Fruit fly (Drosophila melanogaster): ENCODE measurements around the gene Dph4.

The Dph4 gene

DNA sequence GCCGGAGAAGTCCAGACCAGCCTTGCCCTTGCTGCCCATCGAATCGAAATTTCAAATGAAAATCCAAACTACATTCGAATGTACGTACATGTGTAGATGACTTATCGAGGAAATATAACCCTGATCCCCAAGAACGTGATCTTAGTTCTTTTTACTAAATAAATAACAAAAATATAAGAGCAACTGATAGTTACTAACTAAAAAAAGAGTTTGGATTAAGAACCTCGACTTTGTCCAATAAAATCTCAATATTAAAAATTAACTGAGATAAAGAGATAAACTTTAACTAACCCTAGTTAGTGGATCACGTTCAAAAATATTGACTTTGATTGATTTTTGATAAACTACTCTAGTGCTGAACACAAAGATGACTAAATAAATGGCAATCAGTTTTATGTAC lies 11.6 kb upstream of the Dph4 start, which contains the start of gene CG31546:
CG31546 (minus strand) TSS at position 101 of the 400 bp plus-strand sequence.
- TF ChIP-seq fu2 (GFP tag; optimal IDR thresholded peaks at IDR 0.05) (no peak), Hr3 (GFP tag; optimal IDR thresholded peaks at IDR 0.05) (no peak), CG32767 (GFP tag; IDR thresholded peaks at IDR 0.05) (no peak), CG30020 (tag; optimal IDR thresholded peaks at IDR 0.05) (no peak), sc (optimal IDR thresholded peaks at IDR 0.05) (no peak), sc (GFP tag; optimal IDR thresholded peaks at IDR 0.05) (no peak), CG16813 (GFP tag; IDR thresholded peaks at IDR 0.05; ENCODE audit: partially characterized antibody) (no peak), crol (GFP tag; IDR thresholded peaks at IDR 0.05) (no peak), CG11560 (tag; IDR thresholded peaks at IDR 0.05) (no peak), pfk (GFP tag; optimal IDR thresholded peaks at IDR 0.05) (no peak), her (GFP tag; optimal IDR thresholded peaks at IDR 0.05) (no peak), E2f1 (GFP tag; IDR thresholded peaks at IDR 0.05) (no peak), Lhr (GFP tag; optimal IDR thresholded peaks at IDR 0.05) (no peak), CG33557 (GFP tag; optimal IDR thresholded peaks at IDR 0.05) (no peak), CG9727 (GFP tag; optimal IDR thresholded peaks at IDR 0.05) (no peak), H2.0 (GFP tag; IDR thresholded peaks at IDR 0.05) (no peak), prd (optimal IDR thresholded peaks at IDR 0.05) (no peak), prd (GFP tag; IDR thresholded peaks at IDR 0.05) (no peak)

DNA sequence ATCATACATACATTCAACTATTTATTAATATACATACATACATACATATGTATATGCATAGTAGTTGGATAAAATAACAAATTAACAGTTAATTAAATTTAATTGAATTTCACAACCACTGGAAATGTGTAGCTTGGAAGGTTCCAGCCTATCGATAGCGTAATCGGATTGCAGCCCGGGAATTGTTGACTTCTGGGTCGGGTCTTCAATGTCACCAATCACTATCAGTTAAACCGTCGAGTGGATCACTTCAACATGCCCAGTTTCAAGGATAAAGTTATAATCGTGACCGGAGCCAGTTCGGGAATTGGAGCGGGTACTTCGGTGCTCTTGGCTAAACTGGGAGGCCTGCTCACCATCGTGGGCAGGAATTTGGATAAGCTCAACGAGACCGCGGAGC lies 9.5 kb upstream of the Dph4 start, which contains the start of gene CG12171:
CG12171 (plus strand) TSS at position 191 of the 400 bp plus-strand sequence.
- TF ChIP-seq sug (tag; optimal IDR thresholded peaks at IDR 0.05) (peak; percentile 16), Bgb (GFP tag; IDR thresholded peaks at IDR 0.05; ENCODE audit: partially characterized antibody) (peak; percentile 42; the same call in 1 of the 2 replicates), maf-S (GFP tag; optimal IDR thresholded peaks at IDR 0.05) (no peak), CG12391 (tag; optimal IDR thresholded peaks at IDR 0.05) (no peak), vvl (GFP tag; IDR thresholded peaks at IDR 0.05) (no peak), MBD-R2 (GFP tag; IDR thresholded peaks at IDR 0.05) (peak; percentile 52; the same call in 1 of the 2 replicates), unc-4 (GFP tag; IDR thresholded peaks at IDR 0.05; ENCODE audit: partially characterized antibody) (no peak), gsb (GFP tag; IDR thresholded peaks at IDR 0.05) (no peak), pfk (GFP tag; optimal IDR thresholded peaks at IDR 0.05) (no peak), CG4360 (GFP tag; IDR thresholded peaks at IDR 0.05) (no peak), CG8388 (GFP tag; optimal IDR thresholded peaks at IDR 0.05) (no peak), inv (GFP tag; IDR thresholded peaks at IDR 0.05; ENCODE audit: partially characterized antibody) (0 out of 2 replicates have a peak, but pooled peaks have one; percentile 18), emc (GFP tag; optimal IDR thresholded peaks at IDR 0.05) (no peak), Scr (GFP tag; IDR thresholded peaks at IDR 0.05; ENCODE audit: partially characterized antibody) (peak; percentile 43), gt (GFP tag; IDR thresholded peaks at IDR 0.05) (no peak), twi (tag; optimal IDR thresholded peaks at IDR 0.05) (no peak), CG16813 (GFP tag; IDR thresholded peaks at IDR 0.05; ENCODE audit: partially characterized antibody) (peak; percentile 39; the same call in 1 of the 3 replicates), cato (GFP tag; optimal IDR thresholded peaks at IDR 0.05; ENCODE audit: borderline replicate concordance) (no peak), ato (GFP tag; IDR thresholded peaks at IDR 0.05; ENCODE audit: partially characterized antibody) (no peak), ab (GFP tag; optimal IDR thresholded peaks at IDR 0.05) (no peak), Camta (GFP tag; optimal IDR thresholded peaks at IDR 0.05) (no peak), CG17385 (GFP tag; optimal IDR thresholded peaks at IDR 0.05) (no peak), tll (GFP tag; optimal IDR thresholded peaks at IDR 0.05) (peak in 1 of 2 experiments; percentile 23), CG12219 (GFP tag; optimal IDR thresholded peaks at IDR 0.05) (no peak), amos (GFP tag; IDR thresholded peaks at IDR 0.05; ENCODE audit: partially characterized antibody) (peak; percentile 52), Max (GFP tag; optimal IDR thresholded peaks at IDR 0.05) (no peak), CG12104 (GFP tag; optimal IDR thresholded peaks at IDR 0.05) (no peak), CG3995 (GFP tag; optimal IDR thresholded peaks at IDR 0.05) (peak; percentile 45), CG13296 (GFP tag; optimal IDR thresholded peaks at IDR 0.05) (no peak), CG10979 (tag; optimal IDR thresholded peaks at IDR 0.05) (no peak), HmgD (GFP tag; optimal IDR thresholded peaks at IDR 0.05) (no peak), ro (GFP tag; IDR thresholded peaks at IDR 0.05) (no peak), ftz-f1 (GFP tag; optimal IDR thresholded peaks at IDR 0.05) (peak; percentile 83), CG10147 (GFP tag; optimal IDR thresholded peaks at IDR 0.05) (no peak), CG16863 (GFP tag; optimal IDR thresholded peaks at IDR 0.05) (no peak)
